Fruit fly (Drosophila melanogaster): Measurements from ENCODE around the gene CG13361.

DNA sequence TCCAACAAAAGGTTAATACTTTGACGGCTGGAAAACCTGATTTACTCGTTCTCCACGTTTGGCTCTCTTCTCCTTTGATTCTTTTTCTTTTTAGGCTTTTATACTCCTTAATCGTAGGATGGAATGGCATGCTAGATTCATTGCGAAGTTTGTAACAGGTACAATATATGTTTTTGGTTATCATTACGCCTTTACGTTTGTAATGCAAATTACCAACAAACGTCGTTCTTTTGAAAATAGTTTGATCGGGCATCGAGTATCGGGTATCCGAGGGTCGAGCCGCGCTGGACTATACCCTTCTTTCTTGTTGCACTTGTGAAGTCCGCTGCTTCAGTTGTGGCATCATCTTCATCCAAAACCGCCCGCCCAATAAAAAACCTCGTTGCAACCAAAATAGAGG is 41.6 kb downstream of the CG13361 start:
- TF ChIP-seq cnc (optimal IDR thresholded peaks at IDR 0.05), result no peak
- TF ChIP-seq CG7045 (GFP tag; optimal IDR thresholded peaks at IDR 0.05), result no peak
- no peak for TF ChIP-seq CG1620 (GFP tag; optimal IDR thresholded peaks at IDR 0.05)
- TF ChIP-seq bab1 (GFP tag; optimal IDR thresholded peaks at IDR 0.05), result no peak
- TF ChIP-seq kay (GFP tag; ENCODE audit: borderline replicate concordance), result no peak
